Worm (Caenorhabditis elegans) whole organism, late embryonic: ENCODE results near the gene Y62F5A.12.
A peak's percentile ranks its signal among the peaks of the same experiment; 100 is the strongest.

ENCODE experiments used
- K02D7.2 ChIP-seq: sonication (generic microtip); optimal IDR thresholded peaks from 2 replicates; lab custom pipeline; 2017; ENCODE audit warnings: mild to moderate bottlenecking, missing genetic modification characterization, missing compliant biosample characterization
- K09A11.1 ChIP-seq: sonication (generic microtip); optimal IDR thresholded peaks from 2 replicates; lab custom pipeline; 2017; ENCODE audit warnings: antibody characterized with exemption, mild to moderate bottlenecking, missing genetic modification characterization, missing compliant biosample characterization; ENCODE audit not compliant: insufficient read depth
- T23F11.4 ChIP-seq: fragments of 200-800 bp; sonication (Bioruptor generic); optimal IDR thresholded peaks from 2 replicates; lab custom pipeline; 2018; ENCODE audit warnings: mild to moderate bottlenecking, missing genetic modification characterization, missing compliant biosample characterization
- Y22D7AL.16 ChIP-seq: sonication (generic microtip); optimal IDR thresholded peaks from 2 replicates; lab custom pipeline; 2016; ENCODE audit warnings: missing genetic modification characterization, missing compliant biosample characterization
- ama-1 ChIP-seq: fragments of 150-350 bp; optimal IDR thresholded peaks from 2 replicates; lab custom pipeline; 2014
- ceh-22 ChIP-seq: sonication (generic microtip); optimal IDR thresholded peaks from 2 replicates; lab custom pipeline; 2017; ENCODE audit warnings: missing biosample characterization, missing genetic modification characterization
- ceh-30 ChIP-seq: fragments of 150-350 bp; optimal IDR thresholded peaks from 2 replicates; lab custom pipeline; 2014; ENCODE audit warnings: missing biosample characterization, missing genetic modification characterization
- ceh-34 ChIP-seq: sonication (generic microtip); optimal IDR thresholded peaks from 2 replicates; lab custom pipeline; 2016; ENCODE audit warnings: mild to moderate bottlenecking, missing genetic modification characterization, missing compliant biosample characterization
- ceh-6 ChIP-seq: fragments of 200-800 bp; sonication (Bioruptor generic); optimal IDR thresholded peaks from 2 replicates; lab custom pipeline; 2018; ENCODE audit warnings: mild to moderate bottlenecking, missing genetic modification characterization, missing compliant biosample characterization
- che-1 ChIP-seq: sonication (generic microtip); optimal IDR thresholded peaks from 2 replicates; lab custom pipeline; 2016; ENCODE audit warnings: mild to moderate bottlenecking, missing genetic modification characterization, missing compliant biosample characterization
- elt-2 ChIP-seq: sonication (generic microtip); optimal IDR thresholded peaks from 2 replicates; lab custom pipeline; 2016; ENCODE audit warnings: missing genetic modification reagents, missing genetic modification characterization, missing compliant biosample characterization
- ets-4 ChIP-seq: sonication (generic microtip); optimal IDR thresholded peaks from 2 replicates; lab custom pipeline; 2016; ENCODE audit warnings: missing genetic modification characterization, missing compliant biosample characterization
- fax-1 ChIP-seq: sonication (generic microtip); optimal IDR thresholded peaks from 2 replicates; lab custom pipeline; 2016; ENCODE audit warnings: missing genotype, missing genetic modification characterization, missing compliant biosample characterization
- fkh-6 ChIP-seq: sonication (generic microtip); optimal IDR thresholded peaks from 2 replicates; lab custom pipeline; 2016; ENCODE audit warnings: missing genetic modification characterization, missing compliant biosample characterization
- hlh-13 ChIP-seq: fragments of 200-800 bp; sonication (Bioruptor generic); optimal IDR thresholded peaks from 2 replicates; lab custom pipeline; 2018; ENCODE audit warnings: mild to moderate bottlenecking, missing genetic modification characterization, missing compliant biosample characterization
- hlh-15 ChIP-seq: sonication (generic microtip); optimal IDR thresholded peaks from 2 replicates; lab custom pipeline; 2016; ENCODE audit warnings: missing genetic modification characterization, missing compliant biosample characterization
- hlh-6 ChIP-seq: sonication (generic microtip); optimal IDR thresholded peaks from 2 replicates; lab custom pipeline; 2016; ENCODE audit warnings: missing genotype, missing genetic modification characterization, missing compliant biosample characterization
- hlh-8 ChIP-seq: sonication (generic microtip); optimal IDR thresholded peaks from 2 replicates; lab custom pipeline; 2016; ENCODE audit warnings: missing genotype, missing genetic modification characterization, missing compliant biosample characterization
- madf-2 ChIP-seq: sonication (generic microtip); optimal IDR thresholded peaks from 2 replicates; lab custom pipeline; 2017; ENCODE audit warnings: missing genetic modification characterization, missing compliant biosample characterization
- nhr-11 ChIP-seq: fragments of 150-350 bp; optimal IDR thresholded peaks from 2 replicates; lab custom pipeline; 2014; ENCODE audit warnings: missing biosample characterization, missing genetic modification characterization
- odd-2 ChIP-seq: sonication (generic microtip); optimal IDR thresholded peaks from 2 replicates; lab custom pipeline; 2017; ENCODE audit warnings: antibody characterized with exemption, mild to moderate bottlenecking, missing genetic modification characterization, missing compliant biosample characterization
- pat-9 ChIP-seq: fragments of 200-800 bp; sonication (Bioruptor generic); optimal IDR thresholded peaks from 2 replicates; lab custom pipeline; 2018; ENCODE audit warnings: mild to moderate bottlenecking, missing genetic modification characterization, moderate library complexity, missing compliant biosample characterization
- pha-2 ChIP-seq: sonication (generic microtip); optimal IDR thresholded peaks from 2 replicates; lab custom pipeline; 2017; ENCODE audit warnings: mild to moderate bottlenecking, missing genetic modification characterization, missing compliant biosample characterization
- pros-1 ChIP-seq: fragments of 150-350 bp; optimal IDR thresholded peaks from 2 replicates; lab custom pipeline; 2014; ENCODE audit warnings: missing biosample characterization, missing genetic modification reagents, missing genetic modification characterization
- rnt-1 ChIP-seq: sonication (generic microtip); optimal IDR thresholded peaks from 2 replicates; lab custom pipeline; 2016; ENCODE audit warnings: missing genetic modification characterization, missing compliant biosample characterization
- sox-2 ChIP-seq: fragments of 200-800 bp; sonication (Bioruptor generic); IDR thresholded peaks from 2 replicates; pipeline ENCODE4 v1.3.6; 2022; ENCODE audit warnings: missing genetic modification reagents, missing genetic modification characterization, missing compliant biosample characterization
- syd-9 ChIP-seq: sonication (generic microtip); optimal IDR thresholded peaks from 2 replicates; lab custom pipeline; 2016; ENCODE audit warnings: mild to moderate bottlenecking, missing genetic modification characterization, moderate library complexity, missing compliant biosample characterization
- tbx-2 ChIP-seq: sonication (generic microtip); optimal IDR thresholded peaks from 2 replicates; lab custom pipeline; 2016; ENCODE audit warnings: missing genetic modification characterization, missing compliant biosample characterization
- tbx-7 ChIP-seq: sonication (generic microtip); optimal IDR thresholded peaks from 2 replicates; lab custom pipeline; 2016; ENCODE audit warnings: missing genotype, missing genetic modification characterization, missing compliant biosample characterization
- unc-3 ChIP-seq, 2 experiments: fragments of 200-800 bp in 1 of 2; sonication (Bioruptor generic) in 1 of 2; sonication (generic microtip) in 1 of 2; conservative IDR thresholded peaks in 1 of 2; optimal IDR thresholded peaks in 1 of 2; 2 replicates each; pipeline versions ENCODE4 v1.3.6 to Lab custom; 2016 to 2022; ENCODE audit warnings: missing compliant biosample characterization in 2 of 2, missing genetic modification characterization in 2 of 2, missing genetic modification reagents in 1 of 2
- unc-42 ChIP-seq: sonication (generic microtip); optimal IDR thresholded peaks from 2 replicates; lab custom pipeline; 2016; ENCODE audit warnings: missing genotype, missing genetic modification characterization, missing compliant biosample characterization
- ztf-16 ChIP-seq: sonication (generic microtip); optimal IDR thresholded peaks from 2 replicates; lab custom pipeline; 2017; ENCODE audit warnings: missing genetic modification characterization, missing compliant biosample characterization

Gene Y62F5A.12

ce11 chrII:11566970-11567711 is 32.9 kb upstream of the Y62F5A.12 start, which contains the start of gene F54D5.5 (continued):
- TF ChIP-seq nhr-11 (tag; lab: Kevin White, UChicago) = no peak
- no peak for TF ChIP-seq ztf-16 (tag; lab: Kevin White, UChicago)
- TF ChIP-seq fkh-6 (tag; lab: Kevin White, UChicago) = no peak
- no peak for TF ChIP-seq odd-2 (tag; lab: Kevin White, UChicago)
- TF ChIP-seq che-1 (tag; lab: Kevin White, UChicago) = no peak
- no peak for TF ChIP-seq pha-2
- peak; percentile 77 for TF ChIP-seq tbx-2
- no peak for TF ChIP-seq ceh-22 (tag; lab: Kevin White, UChicago)
- peak; percentile 9 for TF ChIP-seq tbx-7 (tag; lab: Kevin White, UChicago)
- no peak for TF ChIP-seq ama-1 (lab: Kevin White, UChicago)
- TF ChIP-seq syd-9 (tag; lab: Kevin White, UChicago) = no peak
- TF ChIP-seq fax-1 (tag; lab: Kevin White, UChicago) = no peak
- peak; percentile 17 for TF ChIP-seq pros-1 (tag; lab: Kevin White, UChicago)
- TF ChIP-seq hlh-13 = no peak

- TF ChIP-seq ceh-6 (GFP tag; lab: Kevin White, UChicago) = no peak
- no peak for TF ChIP-seq fax-1 (tag; lab: Kevin White, UChicago)
- TF ChIP-seq odd-2 (tag; lab: Kevin White, UChicago) = no peak
- no peak for TF ChIP-seq hlh-15 (tag; lab: Kevin White, UChicago)
- no peak for TF ChIP-seq rnt-1
- TF ChIP-seq unc-42 (tag; lab: Kevin White, UChicago) = no peak
- TF ChIP-seq ets-4 (tag; lab: Kevin White, UChicago) = no peak
- no peak for TF ChIP-seq K09A11.1 (tag; lab: Kevin White, UChicago)
- no peak for TF ChIP-seq hlh-6 (tag; lab: Kevin White, UChicago)
- TF ChIP-seq hlh-8 = no peak
- no peak for TF ChIP-seq T23F11.4 (GFP tag; lab: Kevin White, UChicago)
- no peak for TF ChIP-seq Y22D7AL.16 (tag; lab: Kevin White, UChicago)
- TF ChIP-seq che-1 (tag; lab: Kevin White, UChicago) = no peak
- no peak for TF ChIP-seq pat-9
- TF ChIP-seq unc-3 (GFP tag; conservative IDR thresholded peaks at IDR 0.05; lab: Robert Waterston, UW) = no peak
- TF ChIP-seq unc-3 (tag; optimal IDR thresholded peaks at IDR 0.05; lab: Kevin White, UChicago) = no peak
- TF ChIP-seq ceh-30 = no peak
- no peak for TF ChIP-seq ceh-22 (tag; lab: Kevin White, UChicago)
- TF ChIP-seq ceh-34 (tag; lab: Kevin White, UChicago) = no peak
Measured at ce11 chrII:11564127-11564526, 29.8 kb upstream of the Y62F5A.12 start, which contains the start of gene F54D5.15. Gene F54D5.15 (minus strand): TSS chrII:11564227.

ce11 chrII:11556338-11556737 is 22.1 kb upstream of the Y62F5A.12 start, which contains the start of gene F54D5.17:
Gene F54D5.17 (plus strand): TSS chrII:11556638.
- TF ChIP-seq K02D7.2 (tag; lab: Kevin White, UChicago) = no peak
- no peak for TF ChIP-seq ceh-30
- no peak for TF ChIP-seq sox-2 (GFP tag; lab: Robert Waterston, UW)
- TF ChIP-seq madf-2 (tag; lab: Kevin White, UChicago) = no peak
- TF ChIP-seq ceh-6 (GFP tag; lab: Kevin White, UChicago) = no peak
- TF ChIP-seq hlh-8 = no peak
- no peak for TF ChIP-seq elt-2 (tag; lab: Kevin White, UChicago)
- TF ChIP-seq ceh-22 (tag; lab: Kevin White, UChicago) = no peak
- TF ChIP-seq T23F11.4 (GFP tag; lab: Kevin White, UChicago) = no peak

- TF ChIP-seq ceh-6 (GFP tag; lab: Kevin White, UChicago) = no peak
- TF ChIP-seq tbx-2 = peak; percentile 5
- peak; percentile 64 for TF ChIP-seq ceh-34 (tag; lab: Kevin White, UChicago)
- TF ChIP-seq hlh-8 = peak; percentile 38
- TF ChIP-seq, all 69 proteins: peak for 3
Measured at ce11 chrII:11555634-11556033, 21.4 kb upstream of the Y62F5A.12 start, which contains the start of gene F54D5.24. Gene F54D5.24 (plus strand): TSS chrII:11555949.
